Worm (Caenorhabditis elegans): Measurements from ENCODE around the gene fbxa-131.

- TF ChIP-seq nhr-11 (tag; optimal IDR thresholded peaks at IDR 0.05) = no peak
- no peak for TF ChIP-seq mep-1 (tag; optimal IDR thresholded peaks at IDR 0.05)
- TF ChIP-seq nhr-12 (tag; optimal IDR thresholded peaks at IDR 0.05) = no peak
- TF ChIP-seq lir-3 (tag; optimal IDR thresholded peaks at IDR 0.05; ENCODE audit: poor library complexity) = no peak
- no peak for TF ChIP-seq swsn-7 (tag; optimal IDR thresholded peaks at IDR 0.05)
- TF ChIP-seq skn-1 (tag; optimal IDR thresholded peaks at IDR 0.05) = no peak
These were observed 40.4 kb downstream of the fbxa-131 start, which contains the start of gene fbxa-194 for ce11 chrV:19778608-19779007.

All from whole organism, L1 larva.